Fruit fly (Drosophila melanogaster) Kc167 (cell line): ENCODE data around the gene CG11698.

Experiments
- Myc ChIP-seq: fragments of >200 bp; optimal IDR thresholded peaks from 2 replicates; lab custom pipeline; 2017; ENCODE audit warnings: missing external identifiers
- h ChIP-seq: fragments of >200 bp; optimal IDR thresholded peaks from 3 replicates; lab custom pipeline; 2018; ENCODE audit warnings: missing external identifiers

DNA sequence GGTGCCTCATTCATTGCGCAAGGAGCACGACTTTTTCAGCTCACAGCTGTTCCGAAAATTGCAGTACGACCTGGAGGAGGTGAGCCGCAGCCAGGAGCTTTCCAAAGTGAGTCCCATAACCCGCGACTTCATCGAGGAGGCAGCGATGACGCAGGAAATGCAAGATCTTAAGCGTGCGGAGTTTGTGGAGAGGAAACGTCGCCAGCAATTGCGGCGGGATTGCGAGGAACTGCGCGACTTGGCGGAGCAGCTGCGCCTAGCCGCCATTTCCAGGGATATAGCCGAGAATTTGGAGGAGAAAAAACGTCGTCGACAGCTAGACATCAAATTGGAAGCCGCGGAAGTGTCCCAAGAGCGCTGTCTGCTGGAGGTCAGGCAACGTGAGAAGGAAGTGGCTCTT lies 35.8 kb downstream of the CG11698 start:
- no peak for TF ChIP-seq h (lab: Kevin White, UChicago)
- TF ChIP-seq Myc (lab: Kevin White, UChicago) = no peak
